Worm (Caenorhabditis elegans) whole organism, young adult: ENCODE data around the gene srd-43.
A peak's percentile ranks its signal among the peaks of the same experiment; 100 is the strongest.

Experiments
- B0035.1 ChIP-seq: sonication (generic microtip); optimal IDR thresholded peaks from 2 replicates; lab custom pipeline; 2016; ENCODE audit warnings: missing genetic modification characterization, mild to moderate bottlenecking, missing compliant biosample characterization, missing genotype, missing genetic modification reagents
- B0336.3 ChIP-seq: fragments of 200-800 bp; sonication (Bioruptor generic); IDR thresholded peaks from 2 replicates; pipeline ENCODE4 v1.3.6; 2022; ENCODE audit warnings: missing genetic modification characterization, missing compliant biosample characterization
- C06A6.2 ChIP-seq: fragments of 200-800 bp; sonication (Bioruptor generic); conservative IDR thresholded peaks from 2 replicates; pipeline ENCODE4 v1.3.6; 2022; ENCODE audit warnings: missing genetic modification characterization, missing compliant biosample characterization
- F10E7.11 ChIP-seq: sonication (generic microtip); optimal IDR thresholded peaks from 2 replicates; lab custom pipeline; 2017; ENCODE audit warnings: mild to moderate bottlenecking, missing genetic modification characterization, moderate library complexity, missing compliant biosample characterization
- F37B4.10 ChIP-seq: fragments of 200-800 bp; sonication (Bioruptor generic); IDR thresholded peaks from 2 replicates; pipeline ENCODE4 v1.3.6; 2022; ENCODE audit warnings: missing genetic modification characterization, missing compliant biosample characterization
- F39B2.1 ChIP-seq: fragments of 200-800 bp; sonication (Bioruptor generic); IDR thresholded peaks from 2 replicates; pipeline ENCODE4 v1.3.6; 2022; ENCODE audit warnings: missing genetic modification reagents, missing genetic modification characterization, missing compliant biosample characterization
- F49E8.2 ChIP-seq: sonication (generic microtip); optimal IDR thresholded peaks from 3 replicates; lab custom pipeline; 2017; ENCODE audit warnings: missing genetic modification characterization, mild to moderate bottlenecking, missing compliant biosample characterization, antibody characterized with exemption, moderate library complexity; ENCODE audit not compliant: insufficient read depth
- T07F8.4 ChIP-seq: sonication (generic microtip); optimal IDR thresholded peaks from 2 replicates; lab custom pipeline; 2016; ENCODE audit warnings: mild to moderate bottlenecking, missing genetic modification characterization, moderate library complexity, missing compliant biosample characterization
- T26A5.8 ChIP-seq: sonication (generic microtip); optimal IDR thresholded peaks from 2 replicates; lab custom pipeline; 2016; ENCODE audit warnings: missing genetic modification characterization, missing compliant biosample characterization
- Y53F4B.3 ChIP-seq: fragments of 200-800 bp; sonication (Bioruptor generic); IDR thresholded peaks from 2 replicates; pipeline ENCODE4 v1.3.6; 2022; ENCODE audit warnings: missing genetic modification reagents, missing genetic modification characterization, missing compliant biosample characterization
- Y53G8AR.9 ChIP-seq: fragments of 200-800 bp; sonication (Bioruptor generic); conservative IDR thresholded peaks from 2 replicates; pipeline ENCODE4 v1.3.6; 2022; ENCODE audit warnings: missing genetic modification reagents, missing genetic modification characterization, missing compliant biosample characterization
- Y56A3A.18 ChIP-seq: fragments of 200-800 bp; sonication (Bioruptor generic); IDR thresholded peaks from 2 replicates; pipeline ENCODE4 v1.3.6; 2022; ENCODE audit warnings: missing genetic modification reagents, missing genetic modification characterization, missing compliant biosample characterization
- Y79H2A.3 ChIP-seq: fragments of 200-800 bp; sonication (Bioruptor generic); conservative IDR thresholded peaks from 2 replicates; pipeline ENCODE4 v1.3.6; 2022; ENCODE audit warnings: missing genetic modification reagents, missing genetic modification characterization, missing compliant biosample characterization
- ZK185.1 ChIP-seq: sonication (generic microtip); optimal IDR thresholded peaks from 2 replicates; lab custom pipeline; 2016; ENCODE audit warnings: mild to moderate bottlenecking, missing genetic modification characterization, missing compliant biosample characterization; ENCODE audit not compliant: poor library complexity, severe bottlenecking
- akir-1 ChIP-seq: fragments of 200-800 bp; sonication (Bioruptor generic); optimal IDR thresholded peaks from 2 replicates; lab custom pipeline; 2018; ENCODE audit warnings: mild to moderate bottlenecking, missing genetic modification characterization, moderate library complexity, missing compliant biosample characterization
- ama-1 ChIP-seq, 3 experiments: fragments of 150-350 bp in 1 of 3; sonication (generic microtip) in 2 of 3; optimal IDR thresholded peaks; 2 replicates each; lab custom pipeline; 2014 to 2018; ENCODE audit warnings: missing biosample characterization in 2 of 3, missing genetic modification characterization in 2 of 3, missing genetic modification reagents in 2 of 3
- athp-1 ChIP-seq: sonication (generic microtip); optimal IDR thresholded peaks from 2 replicates; lab custom pipeline; 2017; ENCODE audit warnings: mild to moderate bottlenecking, missing genetic modification characterization, missing compliant biosample characterization
- ceh-58 ChIP-seq: fragments of 200-800 bp; sonication (Bioruptor generic); IDR thresholded peaks from 2 replicates; pipeline ENCODE4 v1.3.6; 2022; ENCODE audit warnings: missing genetic modification characterization, missing compliant biosample characterization
- ceh-79 ChIP-seq: sonication (generic microtip); optimal IDR thresholded peaks from 2 replicates; lab custom pipeline; 2017; ENCODE audit warnings: mild to moderate bottlenecking, missing genetic modification characterization, missing compliant biosample characterization
- die-1 ChIP-seq: sonication (generic microtip); optimal IDR thresholded peaks from 2 replicates; lab custom pipeline; 2016; ENCODE audit warnings: missing genotype, mild to moderate bottlenecking, missing genetic modification characterization, missing compliant biosample characterization
- efl-1 ChIP-seq: fragments of 150-350 bp; optimal IDR thresholded peaks from 2 replicates; lab custom pipeline; 2014; ENCODE audit warnings: missing biosample characterization, missing genetic modification reagents, missing genetic modification characterization
- him-1 ChIP-seq: sonication (generic microtip); optimal IDR thresholded peaks from 2 replicates; lab custom pipeline; 2016; ENCODE audit warnings: missing genotype, missing genetic modification reagents, missing genetic modification characterization, missing compliant biosample characterization
- lin-26 ChIP-seq: fragments of 200-800 bp; sonication (Bioruptor generic); IDR thresholded peaks from 2 replicates; pipeline ENCODE4 v1.3.6; 2022; ENCODE audit warnings: missing genetic modification reagents, missing genetic modification characterization, missing compliant biosample characterization
- lin-35 ChIP-seq, 3 experiments: fragments of 150-350 bp in 2 of 3; sonication (generic microtip) in 1 of 3; optimal IDR thresholded peaks; 2 replicates each; lab custom pipeline; 2014 to 2018; ENCODE audit warnings: missing biosample characterization in 3 of 3, missing genetic modification characterization in 3 of 3, missing genetic modification reagents in 3 of 3
- lin-54 ChIP-seq: fragments of 200-800 bp; sonication (Bioruptor generic); optimal IDR thresholded peaks from 2 replicates; lab custom pipeline; 2018; ENCODE audit warnings: mild to moderate bottlenecking, missing genetic modification characterization, missing compliant biosample characterization
- madf-10 ChIP-seq: sonication (generic microtip); optimal IDR thresholded peaks from 2 replicates; lab custom pipeline; 2016; ENCODE audit warnings: mild to moderate bottlenecking, missing genetic modification characterization, missing compliant biosample characterization
- madf-3 ChIP-seq: fragments of 200-800 bp; sonication (Bioruptor generic); IDR thresholded peaks from 2 replicates; pipeline ENCODE4 v1.3.6; 2022; ENCODE audit warnings: missing genetic modification reagents, missing genetic modification characterization, missing compliant biosample characterization
- madf-6 ChIP-seq: fragments of 200-800 bp; sonication (Bioruptor generic); IDR thresholded peaks from 2 replicates; pipeline ENCODE4 v1.3.6; 2022; ENCODE audit warnings: missing genetic modification reagents, missing genetic modification characterization, missing compliant biosample characterization
- mes-4 ChIP-seq: sonication (generic microtip); optimal IDR thresholded peaks from 2 replicates; lab custom pipeline; 2016; ENCODE audit warnings: missing genotype, missing genetic modification characterization, missing compliant biosample characterization
- nhr-27 ChIP-seq: fragments of 200-800 bp; sonication (Bioruptor generic); optimal IDR thresholded peaks from 2 replicates; lab custom pipeline; 2018; ENCODE audit warnings: mild to moderate bottlenecking, missing genetic modification characterization, moderate library complexity, missing compliant biosample characterization
- nhr-80 ChIP-seq: sonication (generic microtip); optimal IDR thresholded peaks from 2 replicates; lab custom pipeline; 2016; ENCODE audit warnings: missing genetic modification characterization, missing compliant biosample characterization
- pbrm-1 ChIP-seq: fragments of 200-800 bp; sonication (Bioruptor generic); IDR thresholded peaks from 2 replicates; pipeline ENCODE4 v1.3.6; 2022; ENCODE audit warnings: missing genetic modification reagents, missing genetic modification characterization, missing compliant biosample characterization
- rcor-1 ChIP-seq: fragments of 200-800 bp; sonication (Bioruptor generic); IDR thresholded peaks from 2 replicates; pipeline ENCODE4 v1.3.6; 2022; ENCODE audit warnings: missing genetic modification reagents, missing genetic modification characterization, missing compliant biosample characterization
- sdz-38 ChIP-seq: sonication (generic microtip); optimal IDR thresholded peaks from 2 replicates; lab custom pipeline; 2016; ENCODE audit warnings: missing genotype, missing genetic modification characterization, missing compliant biosample characterization
- sea-2 ChIP-seq: fragments of 200-800 bp; sonication (Bioruptor generic); IDR thresholded peaks from 2 replicates; pipeline ENCODE4 v1.3.6; 2022; ENCODE audit warnings: missing genetic modification characterization, missing compliant biosample characterization
- snpc-1.1 ChIP-seq: sonication (generic microtip); optimal IDR thresholded peaks from 2 replicates; lab custom pipeline; 2017; ENCODE audit warnings: missing genetic modification characterization, mild to moderate bottlenecking, missing compliant biosample characterization, antibody characterized with exemption, moderate library complexity, missing genotype, missing genetic modification reagents; ENCODE audit not compliant: insufficient read depth
- snpc-4 ChIP-seq, 5 experiments: fragments of 150-350 bp in 1 of 5; sonication (generic microtip) in 4 of 5; optimal IDR thresholded peaks; 2 replicates each; lab custom pipeline; 2014 to 2018; ENCODE audit warnings: missing genetic modification characterization in 5 of 5, missing biosample characterization in 3 of 5, antibody characterized with exemption in 2 of 5, mild to moderate bottlenecking in 2 of 5, missing compliant biosample characterization in 2 of 5, missing genotype in 2 of 5, moderate library complexity in 2 of 5, missing genetic modification reagents in 1 of 5
- tbp1 ChIP-seq: fragments of 200-800 bp; sonication (Bioruptor generic); optimal IDR thresholded peaks from 2 replicates; lab custom pipeline; 2018; ENCODE audit warnings: mild to moderate bottlenecking, missing genetic modification characterization, missing compliant biosample characterization
- xnd-1 ChIP-seq: sonication (generic microtip); optimal IDR thresholded peaks from 2 replicates; lab custom pipeline; 2016; ENCODE audit warnings: missing genotype, missing genetic modification reagents, missing genetic modification characterization, missing compliant biosample characterization
- ztf-18 ChIP-seq: sonication (generic microtip); optimal IDR thresholded peaks from 2 replicates; lab custom pipeline; 2016; ENCODE audit warnings: missing genotype, mild to moderate bottlenecking, missing genetic modification characterization, missing compliant biosample characterization
- ztf-22 ChIP-seq: fragments of 200-800 bp; sonication (Bioruptor generic); optimal IDR thresholded peaks from 2 replicates; lab custom pipeline; 2018; ENCODE audit warnings: mild to moderate bottlenecking, missing genetic modification characterization, moderate library complexity, missing compliant biosample characterization
- ztf-25 ChIP-seq: fragments of 200-800 bp; sonication (Bioruptor generic); IDR thresholded peaks from 2 replicates; pipeline ENCODE4 v1.3.6; 2022; ENCODE audit warnings: missing genetic modification reagents, missing genetic modification characterization, missing compliant biosample characterization

The srd-43 gene

ce11 chrX:13293023-13293422 is 12.6 kb downstream of the srd-43 start (continued):
- TF ChIP-seq ztf-18 (tag; lab: Kevin White, UChicago) (no peak), efl-1 (GFP tag; lab: Kevin White, UChicago) (no peak), snpc-4 (GFP tag; optimal IDR thresholded peaks at IDR 0.05; lab: Kevin White, UChicago) (peak; percentile 43), snpc-4 (tag; optimal IDR thresholded peaks at IDR 0.05; lab: Kevin White, UChicago) (peak in 1 of 4 experiments; percentile 58), him-1 (tag; lab: Kevin White, UChicago) (peak; percentile 40), B0035.1 (tag; lab: Kevin White, UChicago) (no peak), F10E7.11 (tag; lab: Kevin White, UChicago) (no peak), lin-26 (GFP tag; lab: Robert Waterston, UW) (peak; percentile 81), ceh-79 (tag; lab: Kevin White, UChicago) (no peak), xnd-1 (tag; lab: Kevin White, UChicago) (no peak), tbp1 (peak; percentile 83), ceh-58 (no peak), athp-1 (tag; lab: Kevin White, UChicago) (no peak), nhr-80 (no peak), ZK185.1 (tag; lab: Kevin White, UChicago) (no peak), snpc-1.1 (tag; lab: Kevin White, UChicago) (peak; percentile 29), ztf-25 (GFP tag; lab: Robert Waterston, UW) (no peak), T07F8.4 (tag; lab: Kevin White, UChicago) (peak; percentile 4), nhr-27 (no peak), F49E8.2 (tag; lab: Kevin White, UChicago) (no peak), F39B2.1 (GFP tag; lab: Robert Waterston, UW) (no peak), ztf-22 (GFP tag; lab: Kevin White, UChicago) (no peak), C06A6.2 (GFP tag; lab: Robert Waterston, UW) (no peak), Y53G8AR.9 (GFP tag; lab: Robert Waterston, UW) (no peak), akir-1 (no peak), rcor-1 (GFP tag; lab: Robert Waterston, UW) (no peak), T26A5.8 (tag; lab: Kevin White, UChicago) (no peak), lin-54 (GFP tag; lab: Kevin White, UChicago) (no peak), pbrm-1 (peak; percentile 31; the same call in 1 of the 2 replicates), Y56A3A.18 (GFP tag; lab: Robert Waterston, UW) (no peak), sea-2 (GFP tag; lab: Robert Waterston, UW) (no peak), ama-1 (optimal IDR thresholded peaks at IDR 0.05; lab: Kevin White, UChicago) (no peak), ama-1 (GFP tag; optimal IDR thresholded peaks at IDR 0.05; lab: Kevin White, UChicago) (no peak), lin-35 (GFP tag; optimal IDR thresholded peaks at IDR 0.05; lab: Kevin White, UChicago) (no peak), die-1 (tag; lab: Kevin White, UChicago) (peak; percentile 75), Y53F4B.3 (GFP tag; lab: Robert Waterston, UW) (no peak), B0336.3 (GFP tag; lab: Robert Waterston, UW) (no peak), Y79H2A.3 (GFP tag; lab: Robert Waterston, UW) (no peak), madf-6 (GFP tag; lab: Robert Waterston, UW) (no peak), sdz-38 (tag; lab: Kevin White, UChicago) (no peak), mes-4 (peak; percentile 51), F37B4.10 (no peak), madf-3 (GFP tag; lab: Robert Waterston, UW) (no peak), madf-10 (tag; lab: Kevin White, UChicago) (no peak)
- TF ChIP-seq, all 124 proteins: peak for 16
